Worm (Caenorhabditis elegans): ENCODE data around the gene hpx-2.

DNA sequence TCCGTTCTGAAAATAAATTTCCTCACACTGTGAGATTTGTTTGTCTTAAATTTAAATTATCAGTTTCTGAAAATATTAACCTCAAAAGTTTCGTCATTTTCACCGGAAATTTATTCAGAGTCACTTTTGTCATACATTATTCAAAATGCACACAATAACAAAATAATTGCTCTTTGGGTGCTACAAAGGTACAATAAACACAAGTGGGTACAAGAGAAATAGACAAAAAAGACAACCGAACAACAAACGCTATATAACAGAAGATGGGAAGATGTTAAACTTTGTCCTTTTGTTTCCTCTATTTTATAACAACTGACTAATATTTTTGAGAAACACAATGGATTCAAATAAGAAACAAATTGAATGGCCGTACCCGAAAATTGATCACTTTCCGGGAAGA, 19.3 kb downstream of the hpx-2 start:
- TF ChIP-seq tra-4 (tag; optimal IDR thresholded peaks at IDR 0.05): no peak
- TF ChIP-seq B0310.2 (tag; optimal IDR thresholded peaks at IDR 0.05): no peak
- TF ChIP-seq aly-1 (tag; optimal IDR thresholded peaks at IDR 0.05): no peak
- no peak for TF ChIP-seq flt-1 (GFP tag; IDR thresholded peaks at IDR 0.05)

Data from whole organism, early embryonic.